Worm (Caenorhabditis elegans): ENCODE data around the gene fbxa-202.

DNA sequence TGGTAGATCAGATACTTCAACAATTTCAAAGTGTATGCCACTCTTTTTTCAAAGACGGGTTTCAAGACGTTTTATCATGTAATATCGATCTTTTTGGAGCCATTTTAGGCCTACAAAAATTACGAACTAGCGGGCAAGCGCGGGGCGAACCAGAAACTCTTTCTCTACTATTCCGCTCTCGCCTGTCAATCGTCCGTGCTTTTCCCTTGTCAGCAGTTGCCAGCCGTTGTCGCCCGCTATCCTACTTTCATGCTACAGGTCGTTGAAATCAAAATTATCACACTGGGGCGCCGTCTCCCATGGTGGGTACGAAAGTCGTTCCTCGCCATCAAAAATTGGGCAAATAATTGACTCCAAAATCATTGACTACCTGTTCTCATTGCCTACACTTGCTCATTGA is 26.0 kb upstream of the fbxa-202 start:
- no peak for TF ChIP-seq him-1 (tag; optimal IDR thresholded peaks at IDR 0.05)
- TF ChIP-seq dao-5 (tag; optimal IDR thresholded peaks at IDR 0.05), result no peak

Data from whole organism, L4/young adult.